Worm (Caenorhabditis elegans) whole organism, L3 larva: ENCODE data around the gene cest-5.1.

Source experiments
- R02D3.7 ChIP-seq: fragments of 150-350 bp; optimal IDR thresholded peaks from 2 replicates; lab custom pipeline; 2014; ENCODE audit warnings: missing biosample characterization, missing genetic modification characterization
- ZK546.5 ChIP-seq: sonication (generic microtip); optimal IDR thresholded peaks from 2 replicates; lab custom pipeline; 2017; ENCODE audit warnings: missing biosample characterization, missing genetic modification characterization
- aly-2 ChIP-seq: fragments of 150-350 bp; optimal IDR thresholded peaks from 2 replicates; lab custom pipeline; 2014; ENCODE audit warnings: missing biosample characterization, missing genetic modification characterization
- ama-1 ChIP-seq: fragments of 150-350 bp; optimal IDR thresholded peaks from 2 replicates; lab custom pipeline; 2018
- ceh-16 ChIP-seq: sonication (generic microtip); optimal IDR thresholded peaks from 2 replicates; lab custom pipeline; 2017; ENCODE audit warnings: missing biosample characterization, missing genetic modification characterization
- ceh-28 ChIP-seq: fragments of 150-350 bp; optimal IDR thresholded peaks from 2 replicates; lab custom pipeline; 2014; ENCODE audit warnings: missing biosample characterization, missing genetic modification reagents, missing genetic modification characterization
- ceh-82 ChIP-seq: fragments of 150-350 bp; optimal IDR thresholded peaks from 2 replicates; lab custom pipeline; 2014; ENCODE audit warnings: missing biosample characterization, missing genetic modification characterization
- ceh-9 ChIP-seq: sonication (generic microtip); optimal IDR thresholded peaks from 2 replicates; lab custom pipeline; 2018; ENCODE audit warnings: missing biosample characterization, missing genetic modification characterization
- daf-12 ChIP-seq: fragments of 150-350 bp; optimal IDR thresholded peaks from 2 replicates; lab custom pipeline; 2014; ENCODE audit warnings: missing biosample characterization, missing genetic modification reagents, missing genetic modification characterization
- egl-27 ChIP-seq: sonication (generic microtip); optimal IDR thresholded peaks from 4 replicates; lab custom pipeline; 2017; ENCODE audit warnings: missing biosample characterization, missing genetic modification reagents, missing genetic modification characterization
- elt-2 ChIP-seq: sonication (generic microtip); optimal IDR thresholded peaks from 2 replicates; lab custom pipeline; 2016; ENCODE audit warnings: missing genetic modification reagents, mild to moderate bottlenecking, missing genetic modification characterization, missing compliant biosample characterization
- elt-3 ChIP-seq, 3 experiments: fragments of 150-350 bp in 1 of 3; sonication (generic microtip) in 2 of 3; optimal IDR thresholded peaks; 2 replicates in 2 of 3; 4 replicates in 1 of 3; lab custom pipeline; 2014 to 2017; ENCODE audit warnings: missing biosample characterization in 3 of 3, missing genetic modification characterization in 3 of 3
- fos-1 ChIP-seq: fragments of 150-350 bp; optimal IDR thresholded peaks from 2 replicates; lab custom pipeline; 2014; ENCODE audit warnings: missing biosample characterization, missing genetic modification characterization
- hmg-11 ChIP-seq: sonication (generic microtip); optimal IDR thresholded peaks from 2 replicates; lab custom pipeline; 2016; ENCODE audit warnings: missing genetic modification characterization, missing compliant biosample characterization
- jun-1 ChIP-seq: fragments of 150-350 bp; optimal IDR thresholded peaks from 2 replicates; lab custom pipeline; 2014; ENCODE audit warnings: missing biosample characterization, missing genetic modification reagents, missing genetic modification characterization
- lin-15B ChIP-seq: fragments of 150-350 bp; optimal IDR thresholded peaks from 2 replicates; lab custom pipeline; 2014; ENCODE audit warnings: missing biosample characterization, missing genetic modification characterization
- lin-39 ChIP-seq: fragments of 150-350 bp; optimal IDR thresholded peaks from 2 replicates; lab custom pipeline; 2018; ENCODE audit warnings: missing biosample characterization, missing genetic modification reagents, missing genetic modification characterization
- lsy-12 ChIP-seq: sonication (generic microtip); optimal IDR thresholded peaks from 2 replicates; lab custom pipeline; 2016; ENCODE audit warnings: mild to moderate bottlenecking, missing genetic modification characterization, missing compliant biosample characterization
- mdl-1 ChIP-seq: fragments of 150-350 bp; optimal IDR thresholded peaks from 2 replicates; lab custom pipeline; 2014; ENCODE audit warnings: missing biosample characterization, missing genetic modification characterization
- mml-1 ChIP-seq: fragments of 150-350 bp; sonication (generic microtip); optimal IDR thresholded peaks from 3 replicates; lab custom pipeline; 2014; ENCODE audit warnings: missing biosample characterization, missing genetic modification characterization
- nfya-1 ChIP-seq: sonication (generic microtip); optimal IDR thresholded peaks from 2 replicates; lab custom pipeline; 2017; ENCODE audit warnings: missing genetic modification characterization, mild to moderate bottlenecking, missing compliant biosample characterization, antibody characterized with exemption, moderate library complexity; ENCODE audit not compliant: insufficient read depth
- nhr-11 ChIP-seq: fragments of 150-350 bp; optimal IDR thresholded peaks from 2 replicates; lab custom pipeline; 2014; ENCODE audit warnings: missing biosample characterization, missing genetic modification characterization
- nhr-12 ChIP-seq: fragments of 150-350 bp; optimal IDR thresholded peaks from 2 replicates; lab custom pipeline; 2014; ENCODE audit warnings: missing biosample characterization, missing genetic modification characterization
- nhr-23 ChIP-seq: fragments of 150-350 bp; optimal IDR thresholded peaks from 2 replicates; lab custom pipeline; 2014; ENCODE audit warnings: missing biosample characterization, missing genetic modification reagents, missing genetic modification characterization
- nhr-237 ChIP-seq: fragments of 150-350 bp; optimal IDR thresholded peaks from 2 replicates; lab custom pipeline; 2014; ENCODE audit warnings: missing biosample characterization, missing genetic modification characterization
- nhr-25 ChIP-seq: sonication (generic microtip); optimal IDR thresholded peaks from 2 replicates; lab custom pipeline; 2017; ENCODE audit warnings: missing biosample characterization, missing genetic modification characterization
- nhr-43 ChIP-seq: sonication (generic microtip); optimal IDR thresholded peaks from 2 replicates; lab custom pipeline; 2016; ENCODE audit warnings: mild to moderate bottlenecking, missing genetic modification characterization, missing compliant biosample characterization; ENCODE audit not compliant: poor library complexity, severe bottlenecking
- nhr-67 ChIP-seq: fragments of 150-350 bp; optimal IDR thresholded peaks from 2 replicates; lab custom pipeline; 2014; ENCODE audit warnings: missing biosample characterization, missing genetic modification characterization
- nhr-76 ChIP-seq: fragments of 150-350 bp; sonication (generic microtip); optimal IDR thresholded peaks from 5 replicates; lab custom pipeline; 2014; ENCODE audit warnings: missing biosample characterization, missing genetic modification characterization
- nhr-77 ChIP-seq: fragments of 150-350 bp; optimal IDR thresholded peaks from 2 replicates; lab custom pipeline; 2014; ENCODE audit warnings: missing biosample characterization, missing genetic modification characterization
- pha-4 ChIP-seq: fragments of 150-350 bp; optimal IDR thresholded peaks from 2 replicates; lab custom pipeline; 2014; ENCODE audit warnings: missing biosample characterization, missing genetic modification reagents, missing genetic modification characterization
- pqm-1 ChIP-seq: fragments of 150-350 bp; optimal IDR thresholded peaks from 2 replicates; lab custom pipeline; 2017; ENCODE audit warnings: missing biosample characterization, missing genetic modification characterization, inconsistent platforms
- sea-2 ChIP-seq: fragments of 150-350 bp; sonication (generic microtip); optimal IDR thresholded peaks from 4 replicates; lab custom pipeline; 2014; ENCODE audit warnings: missing biosample characterization, missing genetic modification reagents, missing genetic modification characterization
- skn-1 ChIP-seq: fragments of 150-350 bp; optimal IDR thresholded peaks from 2 replicates; lab custom pipeline; 2014; ENCODE audit warnings: missing biosample characterization, missing genetic modification characterization
- snpc-4 ChIP-seq: fragments of 150-350 bp; optimal IDR thresholded peaks from 2 replicates; lab custom pipeline; 2014; ENCODE audit warnings: missing biosample characterization, missing genetic modification characterization
- tbx-2 ChIP-seq: sonication (generic microtip); optimal IDR thresholded peaks from 2 replicates; lab custom pipeline; 2016; ENCODE audit warnings: mild to moderate bottlenecking, missing genetic modification characterization, missing compliant biosample characterization
- zag-1 ChIP-seq: fragments of 150-350 bp; optimal IDR thresholded peaks from 2 replicates; lab custom pipeline; 2014; ENCODE audit warnings: missing biosample characterization, missing genetic modification characterization
- ztf-11 ChIP-seq: fragments of 150-350 bp; optimal IDR thresholded peaks from 2 replicates; lab custom pipeline; 2014; ENCODE audit warnings: missing biosample characterization, missing genetic modification characterization
- ztf-4 ChIP-seq: fragments of 150-350 bp; optimal IDR thresholded peaks from 2 replicates; lab custom pipeline; 2014; ENCODE audit warnings: missing biosample characterization, missing genetic modification characterization

The cest-5.1 gene

DNA sequence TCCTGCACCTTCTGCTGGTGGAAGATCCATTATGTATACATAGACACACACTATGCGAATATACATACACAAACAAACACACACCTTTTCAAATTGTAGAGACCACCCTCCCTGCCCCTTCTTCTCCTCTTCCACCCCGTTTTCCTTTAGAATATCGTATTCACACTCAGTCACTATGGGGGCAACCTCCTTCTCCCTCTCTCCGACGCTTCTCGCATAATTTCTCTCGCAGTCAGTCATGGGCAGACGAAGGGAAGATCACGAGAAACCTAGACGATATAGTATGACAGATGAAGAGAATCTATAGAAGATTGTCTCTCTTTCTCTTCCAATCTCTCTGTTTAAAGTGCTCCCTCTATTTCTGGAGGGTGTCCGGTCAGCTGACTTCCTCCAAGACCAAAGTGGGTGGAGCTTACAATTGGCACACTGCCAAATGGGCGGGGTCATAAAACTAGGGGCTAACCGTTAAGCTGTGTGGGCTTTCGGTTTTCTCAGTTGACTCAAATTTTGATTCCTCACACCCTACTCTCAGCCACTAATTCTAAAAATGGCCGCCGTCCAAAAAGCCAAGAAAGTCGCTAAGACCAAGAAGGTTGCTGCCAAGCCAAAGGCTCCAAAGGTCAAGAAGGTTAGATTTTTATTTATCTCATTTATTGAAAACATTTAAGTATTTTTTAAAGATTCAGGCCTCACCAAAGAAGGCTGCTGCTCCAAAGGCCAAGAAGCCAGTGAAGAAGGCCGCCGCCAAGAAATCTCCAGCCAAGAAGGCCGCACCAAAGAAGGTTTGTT lies 14.5 kb upstream of the cest-5.1 start, which contains the start of gene hil-7:
TSS of gene hil-7 (plus strand) at position 446 of the 789 bp plus-strand sequence.
- TF ChIP-seq aly-2 (tag; lab: Kevin White, UChicago), result no peak
- no peak for TF ChIP-seq hmg-11 (tag; lab: Kevin White, UChicago)
- TF ChIP-seq pha-4 (tag; lab: Kevin White, UChicago), result peak; percentile 25
- TF ChIP-seq ztf-4 (tag; lab: Kevin White, UChicago), result no peak
- TF ChIP-seq jun-1 (tag; lab: Kevin White, UChicago), result peak; percentile 1
- peak; percentile 30 for TF ChIP-seq elt-2
- TF ChIP-seq nhr-11 (tag; lab: Kevin White, UChicago), result no peak
- TF ChIP-seq lin-15B (tag; lab: Kevin White, UChicago), result peak; percentile 3
- no peak for TF ChIP-seq ama-1 (lab: Kevin White, UChicago)
- TF ChIP-seq skn-1, result no peak
- TF ChIP-seq sea-2 (GFP tag; lab: Kevin White, UChicago), result peak; percentile 24
- peak; percentile 27 for TF ChIP-seq nhr-25 (tag; lab: Kevin White, UChicago)
- TF ChIP-seq elt-3 (tag; optimal IDR thresholded peaks at IDR 0.05; lab: Kevin White, UChicago), result no peak
- peak; percentile 41 for TF ChIP-seq nfya-1
- no peak for TF ChIP-seq zag-1 (tag; lab: Kevin White, UChicago)
- no peak for TF ChIP-seq nhr-237 (tag; lab: Kevin White, UChicago)
- peak; percentile 35 for TF ChIP-seq nhr-23 (tag; lab: Kevin White, UChicago)
- no peak for TF ChIP-seq ZK546.5 (tag; lab: Kevin White, UChicago)
- TF ChIP-seq, all 47 proteins: peak for 8

DNA sequence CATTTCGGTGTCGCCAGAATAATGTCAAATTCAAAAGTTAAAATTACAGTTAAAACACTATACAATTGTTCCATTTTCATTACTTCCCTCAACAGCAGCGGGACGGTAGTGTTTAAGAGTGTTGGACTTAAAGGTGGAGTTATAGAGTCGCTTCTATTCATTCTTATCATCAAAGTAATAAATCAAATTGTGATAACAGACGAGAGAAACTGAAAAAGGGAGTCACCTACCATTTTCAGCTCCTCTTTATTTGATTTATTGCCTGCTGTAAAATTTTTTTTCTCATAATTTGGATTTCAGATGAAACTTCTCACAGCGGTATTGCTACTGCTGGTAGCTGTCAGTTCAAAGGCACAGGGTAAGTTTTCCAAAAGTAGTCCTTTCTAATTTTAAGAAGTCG lies 8.3 kb upstream of the cest-5.1 start, which contains the start of gene C01B10.6:
TSS of gene C01B10.6 (plus strand) at position 301 of the 400 bp plus-strand sequence.
- TF ChIP-seq nhr-77 (tag; lab: Kevin White, UChicago), result no peak
- TF ChIP-seq elt-2, result peak; percentile 38

- TF ChIP-seq ceh-82 (no peak), hmg-11 (tag; lab: Kevin White, UChicago) (no peak), daf-12 (no peak), fos-1 (tag; lab: Kevin White, UChicago) (no peak), lsy-12 (tag; lab: Kevin White, UChicago) (no peak), ztf-11 (no peak), elt-2 (no peak), nfya-1 (no peak), mdl-1 (tag; lab: Kevin White, UChicago) (no peak), ceh-16 (tag; lab: Kevin White, UChicago) (no peak), snpc-4 (no peak), ZK546.5 (tag; lab: Kevin White, UChicago) (no peak), nhr-77 (tag; lab: Kevin White, UChicago) (no peak), nhr-76 (tag; lab: Kevin White, UChicago) (no peak), lin-15B (tag; lab: Kevin White, UChicago) (no peak), aly-2 (tag; lab: Kevin White, UChicago) (no peak), elt-3 (tag; optimal IDR thresholded peaks at IDR 0.05; lab: Kevin White, UChicago) (no peak), nhr-12 (tag; lab: Kevin White, UChicago) (no peak)
Observed at ce11 chrIV:6638256-6638655, 6.7 kb upstream of the cest-5.1 start, which contains the start of gene C01B10.7. TSS of gene C01B10.7 (plus strand) at chrIV:6638556.

DNA sequence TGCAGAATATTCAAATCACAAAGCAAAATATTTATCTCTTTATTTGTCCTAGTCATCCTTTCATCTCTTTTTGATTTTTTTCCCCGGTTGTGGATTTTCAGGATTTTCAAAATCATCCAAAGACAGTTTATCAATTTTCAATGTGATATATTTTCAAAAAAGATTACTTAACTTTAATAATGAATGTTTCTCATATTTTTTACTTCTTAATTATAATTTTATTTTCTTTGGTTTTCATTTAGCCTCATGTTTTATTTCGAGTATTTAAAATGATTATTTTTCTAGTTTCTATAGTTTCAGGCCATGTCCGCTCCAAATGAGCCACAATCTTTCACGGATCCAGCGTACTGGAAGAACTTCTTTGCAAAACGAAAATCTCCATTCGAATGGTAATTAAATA lies 3.2 kb upstream of the cest-5.1 start, which contains the start of gene metl-13:
TSS of gene metl-13 (plus strand) at position 301 of the 400 bp plus-strand sequence.
- TF ChIP-seq tbx-2 (no peak), ZK546.5 (tag; lab: Kevin White, UChicago) (no peak), lin-15B (tag; lab: Kevin White, UChicago) (no peak), sea-2 (GFP tag; lab: Kevin White, UChicago) (no peak), fos-1 (tag; lab: Kevin White, UChicago) (no peak)
- TF ChIP-seq, all 47 proteins: peak for 0

DNA sequence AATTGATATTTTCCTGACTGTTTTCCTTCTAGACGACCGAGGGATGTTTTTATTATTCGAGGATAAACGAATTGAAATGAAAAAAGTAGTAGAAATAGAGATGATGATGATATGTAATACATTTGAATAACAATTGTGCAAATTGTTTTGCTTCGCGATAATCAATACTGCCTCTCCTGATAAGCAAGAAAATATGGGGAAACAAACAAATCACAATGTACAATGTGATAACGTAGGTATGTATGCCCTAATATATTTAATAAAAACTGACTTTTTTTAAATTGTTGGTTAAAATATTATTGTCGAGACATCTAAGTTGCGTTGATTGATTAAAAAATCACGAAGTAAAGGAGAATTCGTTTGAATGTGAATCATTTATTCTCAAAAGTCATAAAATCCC lies 3.8 kb downstream of the cest-5.1 start, which contains the start of gene cest-5.2:
TSS of gene cest-5.2 (minus strand) at position 128 of the 400 bp plus-strand sequence.
- TF ChIP-seq elt-2 (peak; percentile 67), pqm-1 (tag; lab: Kevin White, UChicago) (peak; percentile 9), ceh-28 (peak; percentile 14), aly-2 (tag; lab: Kevin White, UChicago) (no peak), mml-1 (tag; lab: Kevin White, UChicago) (no peak), ZK546.5 (tag; lab: Kevin White, UChicago) (no peak), fos-1 (tag; lab: Kevin White, UChicago) (no peak), egl-27 (no peak), nhr-67 (tag; lab: Kevin White, UChicago) (no peak), ceh-9 (tag; lab: Kevin White, UChicago) (no peak), nhr-25 (tag; lab: Kevin White, UChicago) (no peak), pha-4 (tag; lab: Kevin White, UChicago) (peak; percentile 26), nhr-12 (tag; lab: Kevin White, UChicago) (no peak), ztf-4 (tag; lab: Kevin White, UChicago) (no peak), zag-1 (tag; lab: Kevin White, UChicago) (no peak), ztf-11 (no peak), nhr-11 (tag; lab: Kevin White, UChicago) (no peak), ama-1 (lab: Kevin White, UChicago) (no peak), lin-39 (tag; lab: Kevin White, UChicago) (no peak), nhr-76 (tag; lab: Kevin White, UChicago) (no peak), daf-12 (no peak), lin-15B (tag; lab: Kevin White, UChicago) (no peak), nhr-77 (tag; lab: Kevin White, UChicago) (no peak), jun-1 (tag; lab: Kevin White, UChicago) (no peak), ceh-16 (tag; lab: Kevin White, UChicago) (no peak), nhr-43 (tag; lab: Kevin White, UChicago) (no peak), nhr-23 (tag; lab: Kevin White, UChicago) (no peak), ceh-82 (no peak), R02D3.7 (tag; lab: Kevin White, UChicago) (no peak)
